Worm (Caenorhabditis elegans) whole organism, L2 larva: Measurements from ENCODE around the gene clc-5.
A peak's percentile ranks its signal among the peaks of the same experiment; 100 is the strongest.

Source experiments
- C34F6.9 ChIP-seq: fragments of 150-350 bp; optimal IDR thresholded peaks from 2 replicates; lab custom pipeline; 2014; ENCODE audit warnings: missing biosample characterization, missing genetic modification characterization
- F13H6.1 ChIP-seq: sonication (generic microtip); optimal IDR thresholded peaks from 2 replicates; lab custom pipeline; 2016; ENCODE audit warnings: missing genetic modification characterization, missing compliant biosample characterization
- R02D3.7 ChIP-seq: fragments of 150-350 bp; optimal IDR thresholded peaks from 2 replicates; lab custom pipeline; 2014; ENCODE audit warnings: missing biosample characterization, missing genetic modification characterization
- Y55F3AM.14 ChIP-seq: fragments of 200-800 bp; sonication (Bioruptor generic); optimal IDR thresholded peaks from 2 replicates; lab custom pipeline; 2018; ENCODE audit warnings: mild to moderate bottlenecking, missing genetic modification characterization, missing compliant biosample characterization
- ZK546.5 ChIP-seq: sonication (generic microtip); optimal IDR thresholded peaks from 2 replicates; lab custom pipeline; 2017; ENCODE audit warnings: missing biosample characterization, missing genetic modification characterization
- aly-2 ChIP-seq: fragments of 150-350 bp; optimal IDR thresholded peaks from 2 replicates; lab custom pipeline; 2014; ENCODE audit warnings: missing biosample characterization, missing genetic modification characterization
- blmp-1 ChIP-seq: sonication (generic microtip); optimal IDR thresholded peaks from 2 replicates; lab custom pipeline; 2017; ENCODE audit warnings: missing genetic modification characterization, mild to moderate bottlenecking, missing compliant biosample characterization, antibody characterized with exemption, moderate library complexity; ENCODE audit not compliant: insufficient read depth
- ceh-16 ChIP-seq: fragments of 150-350 bp; optimal IDR thresholded peaks from 2 replicates; lab custom pipeline; 2014; ENCODE audit warnings: missing biosample characterization, missing genetic modification characterization
- ceh-82 ChIP-seq: fragments of 150-350 bp; optimal IDR thresholded peaks from 2 replicates; lab custom pipeline; 2014; ENCODE audit warnings: missing biosample characterization, missing genetic modification characterization
- crh-2 ChIP-seq: sonication (generic microtip); optimal IDR thresholded peaks from 2 replicates; lab custom pipeline; 2017; ENCODE audit warnings: missing biosample characterization, missing genetic modification characterization
- dmd-4 ChIP-seq: sonication (generic microtip); optimal IDR thresholded peaks from 2 replicates; lab custom pipeline; 2017; ENCODE audit warnings: missing biosample characterization, missing genetic modification characterization
- egl-27 ChIP-seq: sonication (generic microtip); optimal IDR thresholded peaks from 3 replicates; lab custom pipeline; 2017; ENCODE audit warnings: missing biosample characterization, missing genetic modification reagents, missing genetic modification characterization
- elt-1 ChIP-seq: fragments of 150-350 bp; optimal IDR thresholded peaks from 2 replicates; lab custom pipeline; 2014; ENCODE audit warnings: missing biosample characterization, missing genetic modification characterization
- elt-3 ChIP-seq: sonication (generic microtip); optimal IDR thresholded peaks from 2 replicates; lab custom pipeline; 2017; ENCODE audit warnings: missing biosample characterization, missing genetic modification characterization
- fos-1 ChIP-seq: fragments of 150-350 bp; optimal IDR thresholded peaks from 2 replicates; lab custom pipeline; 2014; ENCODE audit warnings: missing biosample characterization, missing genetic modification characterization
- gmeb-1 ChIP-seq: fragments of 150-350 bp; optimal IDR thresholded peaks from 2 replicates; lab custom pipeline; 2014; ENCODE audit warnings: missing biosample characterization, missing genetic modification characterization
- lin-13 ChIP-seq: fragments of 150-350 bp; optimal IDR thresholded peaks from 2 replicates; lab custom pipeline; 2014; ENCODE audit warnings: missing biosample characterization, missing genetic modification reagents, missing genetic modification characterization
- mab-5 ChIP-seq: fragments of 150-350 bp; optimal IDR thresholded peaks from 2 replicates; lab custom pipeline; 2014; ENCODE audit warnings: missing biosample characterization, missing genetic modification characterization
- mbf-1 ChIP-seq: sonication (generic microtip); optimal IDR thresholded peaks from 2 replicates; lab custom pipeline; 2017; ENCODE audit warnings: missing biosample characterization, missing genetic modification characterization
- mdl-1 ChIP-seq, 2 experiments: fragments of 150-350 bp in 1 of 2; sonication (generic microtip) in 1 of 2; optimal IDR thresholded peaks; 2 replicates each; lab custom pipeline; 2017; ENCODE audit warnings: missing biosample characterization in 2 of 2, missing genetic modification characterization in 2 of 2
- nhr-11 ChIP-seq: fragments of 150-350 bp; optimal IDR thresholded peaks from 2 replicates; lab custom pipeline; 2014; ENCODE audit warnings: missing biosample characterization, missing genetic modification characterization
- nhr-12 ChIP-seq: fragments of 150-350 bp; optimal IDR thresholded peaks from 2 replicates; lab custom pipeline; 2014; ENCODE audit warnings: missing biosample characterization, missing genetic modification characterization
- nhr-129 ChIP-seq: fragments of 150-350 bp; optimal IDR thresholded peaks from 2 replicates; lab custom pipeline; 2014; ENCODE audit warnings: missing biosample characterization, missing genetic modification characterization
- nhr-21 ChIP-seq: fragments of 150-350 bp; optimal IDR thresholded peaks from 2 replicates; lab custom pipeline; 2014; ENCODE audit warnings: missing biosample characterization, missing genetic modification characterization
- nhr-23 ChIP-seq: fragments of 150-350 bp; optimal IDR thresholded peaks from 2 replicates; lab custom pipeline; 2014; ENCODE audit warnings: missing biosample characterization, missing genetic modification reagents, missing genetic modification characterization
- nhr-237 ChIP-seq: fragments of 150-350 bp; optimal IDR thresholded peaks from 2 replicates; lab custom pipeline; 2014; ENCODE audit warnings: missing biosample characterization, missing genetic modification characterization
- nhr-25 ChIP-seq: fragments of 150-350 bp; sonication (generic microtip); optimal IDR thresholded peaks from 3 replicates; lab custom pipeline; 2014; ENCODE audit warnings: missing biosample characterization, missing genetic modification characterization
- nhr-6 ChIP-seq: fragments of 150-350 bp; optimal IDR thresholded peaks from 2 replicates; lab custom pipeline; 2014; ENCODE audit warnings: missing biosample characterization, missing genetic modification characterization
- nhr-77 ChIP-seq: fragments of 150-350 bp; optimal IDR thresholded peaks from 2 replicates; lab custom pipeline; 2014; ENCODE audit warnings: missing biosample characterization, missing genetic modification characterization
- peb-1 ChIP-seq: fragments of 150-350 bp; optimal IDR thresholded peaks from 2 replicates; lab custom pipeline; 2014; ENCODE audit warnings: missing biosample characterization, missing genetic modification characterization
- sem-4 ChIP-seq: fragments of 150-350 bp; optimal IDR thresholded peaks from 2 replicates; lab custom pipeline; 2014; ENCODE audit warnings: missing biosample characterization, missing genetic modification reagents, missing genetic modification characterization
- sma-3 ChIP-seq: sonication (generic microtip); optimal IDR thresholded peaks from 2 replicates; lab custom pipeline; 2016; ENCODE audit warnings: missing genetic modification reagents, missing genetic modification characterization, missing compliant biosample characterization
- sma-9 ChIP-seq, 2 experiments: fragments of 150-350 bp in 1 of 2; sonication (generic microtip) in 1 of 2; optimal IDR thresholded peaks; 2 replicates each; lab custom pipeline; 2014 to 2016; ENCODE audit warnings: missing genetic modification characterization in 2 of 2, mild to moderate bottlenecking in 1 of 2, missing biosample characterization in 1 of 2, missing compliant biosample characterization in 1 of 2, missing genetic modification reagents in 1 of 2, moderate library complexity in 1 of 2
- unc-39 ChIP-seq: fragments of 150-350 bp; optimal IDR thresholded peaks from 2 replicates; lab custom pipeline; 2014; ENCODE audit warnings: missing biosample characterization, missing genetic modification characterization
- unc-55 ChIP-seq: fragments of 150-350 bp; sonication (generic microtip); optimal IDR thresholded peaks from 3 replicates; lab custom pipeline; 2014; ENCODE audit warnings: missing biosample characterization, missing genetic modification reagents, missing genetic modification characterization
- unc-62 ChIP-seq: fragments of 150-350 bp; optimal IDR thresholded peaks from 2 replicates; lab custom pipeline; 2014; ENCODE audit warnings: missing biosample characterization, missing genetic modification reagents, missing genetic modification characterization
- zag-1 ChIP-seq: fragments of 150-350 bp; optimal IDR thresholded peaks from 2 replicates; lab custom pipeline; 2014; ENCODE audit warnings: missing biosample characterization, missing genetic modification characterization
- ztf-1 ChIP-seq: fragments of 200-800 bp; sonication (Bioruptor generic); conservative IDR thresholded peaks from 2 replicates; pipeline ENCODE4 v1.3.6; 2022; ENCODE audit warnings: missing genetic modification characterization, missing compliant biosample characterization
- ztf-4 ChIP-seq: fragments of 150-350 bp; optimal IDR thresholded peaks from 2 replicates; lab custom pipeline; 2014; ENCODE audit warnings: missing biosample characterization, missing genetic modification characterization

Gene clc-5

DNA sequence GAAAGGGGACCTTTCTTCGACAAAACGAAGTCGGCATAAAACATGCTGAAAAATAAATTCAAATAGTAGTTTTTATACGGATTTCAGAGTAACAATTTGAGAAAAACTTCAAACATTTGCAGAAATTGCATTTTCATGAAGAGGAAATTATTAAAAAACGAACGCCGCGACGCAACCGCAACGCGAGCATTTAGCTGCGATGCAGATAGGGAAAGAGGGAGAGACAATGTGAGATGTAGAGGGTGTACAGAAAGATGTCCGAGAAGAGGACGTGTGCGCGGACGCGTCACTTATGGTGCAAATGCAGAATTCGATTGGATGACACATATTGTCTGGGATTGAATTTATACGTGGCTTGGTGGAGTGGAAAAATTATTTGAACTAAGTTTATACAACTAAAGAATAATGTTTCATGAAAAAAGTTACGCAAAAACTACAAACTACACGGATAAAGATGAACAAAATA lies 41.6 kb downstream of the clc-5 start, which contains the start of gene coh-1 (continued):
- TF ChIP-seq ztf-4 (tag; lab: Kevin White, UChicago) (peak; percentile 20), Y55F3AM.14 (GFP tag; lab: Kevin White, UChicago) (no peak), elt-1 (tag; lab: Kevin White, UChicago) (no peak)

DNA sequence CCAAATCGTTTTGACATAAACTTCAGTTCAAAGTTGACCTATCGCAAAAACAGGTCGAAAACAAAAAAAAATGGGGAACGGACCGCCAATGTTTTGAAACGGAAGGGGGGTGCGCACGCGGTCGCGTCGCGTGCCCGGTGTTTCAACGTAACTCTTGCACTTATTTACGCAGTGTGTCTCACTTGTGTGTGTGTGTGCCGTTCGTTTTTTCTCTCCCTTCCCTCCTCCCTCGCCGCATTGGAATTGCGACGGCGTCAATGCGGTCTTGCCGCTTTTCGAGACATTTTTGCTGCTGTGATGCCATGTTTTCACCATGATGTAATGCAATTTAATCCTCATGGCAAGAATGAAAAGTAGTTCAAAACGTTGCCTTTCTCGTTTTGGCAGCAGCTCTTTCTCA lies 45.1 kb downstream of the clc-5 start:
- no peak for TF ChIP-seq ZK546.5 (tag; lab: Kevin White, UChicago)
- no peak for TF ChIP-seq unc-39 (tag; lab: Kevin White, UChicago)
- no peak for TF ChIP-seq ztf-4 (tag; lab: Kevin White, UChicago)
- peak; percentile 10 for TF ChIP-seq nhr-25 (tag; lab: Kevin White, UChicago)
- no peak for TF ChIP-seq R02D3.7
- TF ChIP-seq mbf-1 (tag; lab: Kevin White, UChicago), result no peak
- TF ChIP-seq fos-1 (tag; lab: Kevin White, UChicago), result peak; percentile 45
- TF ChIP-seq crh-2, result peak; percentile 35
- TF ChIP-seq sma-9 (GFP tag; optimal IDR thresholded peaks at IDR 0.05; lab: Kevin White, UChicago), result no peak
- TF ChIP-seq sma-9 (tag; optimal IDR thresholded peaks at IDR 0.05; lab: Kevin White, UChicago), result no peak
- TF ChIP-seq blmp-1 (tag; lab: Kevin White, UChicago), result no peak
- no peak for TF ChIP-seq ceh-16 (tag; lab: Kevin White, UChicago)
- TF ChIP-seq zag-1 (tag; lab: Kevin White, UChicago), result peak; percentile 31
- TF ChIP-seq sem-4 (tag; lab: Kevin White, UChicago), result peak; percentile 41
- no peak for TF ChIP-seq peb-1 (tag; lab: Kevin White, UChicago)
- peak; percentile 21 for TF ChIP-seq nhr-129
- TF ChIP-seq sma-3 (GFP tag; lab: Kevin White, UChicago), result no peak
- TF ChIP-seq dmd-4 (tag; lab: Kevin White, UChicago), result no peak
- TF ChIP-seq nhr-77 (tag; lab: Kevin White, UChicago), result no peak
- peak; percentile 15 for TF ChIP-seq lin-13 (GFP tag; lab: Kevin White, UChicago)
- TF ChIP-seq egl-27 (tag; lab: Kevin White, UChicago), result no peak
- no peak for TF ChIP-seq gmeb-1 (tag; lab: Kevin White, UChicago)
- TF ChIP-seq mab-5 (tag; lab: Kevin White, UChicago), result no peak
- no peak for TF ChIP-seq nhr-12 (tag; lab: Kevin White, UChicago)
- TF ChIP-seq nhr-237, result no peak
- TF ChIP-seq C34F6.9, result peak; percentile 55
- no peak for TF ChIP-seq aly-2 (tag; lab: Kevin White, UChicago)
- TF ChIP-seq mdl-1 (tag; optimal IDR thresholded peaks at IDR 0.05; lab: Kevin White, UChicago), result no peak
- TF ChIP-seq F13H6.1, result peak; percentile 37
- no peak for TF ChIP-seq ceh-82 (tag; lab: Kevin White, UChicago)
- no peak for TF ChIP-seq nhr-11 (tag; lab: Kevin White, UChicago)
- no peak for TF ChIP-seq unc-62 (GFP tag; lab: Kevin White, UChicago)
- TF ChIP-seq unc-55 (GFP tag; lab: Kevin White, UChicago), result peak; percentile 63
- TF ChIP-seq elt-1 (tag; lab: Kevin White, UChicago), result no peak
- TF ChIP-seq nhr-6 (tag; lab: Kevin White, UChicago), result no peak

- no peak for TF ChIP-seq nhr-129
- no peak for TF ChIP-seq unc-39 (tag; lab: Kevin White, UChicago)
- TF ChIP-seq nhr-25 (tag; lab: Kevin White, UChicago), result no peak
These were observed 45.6 kb downstream of the clc-5 start, which contains the start of gene mek-1 for ce11 chrX:7478948-7479347. TSS of gene mek-1 (plus strand) at chrX:7479248.

DNA sequence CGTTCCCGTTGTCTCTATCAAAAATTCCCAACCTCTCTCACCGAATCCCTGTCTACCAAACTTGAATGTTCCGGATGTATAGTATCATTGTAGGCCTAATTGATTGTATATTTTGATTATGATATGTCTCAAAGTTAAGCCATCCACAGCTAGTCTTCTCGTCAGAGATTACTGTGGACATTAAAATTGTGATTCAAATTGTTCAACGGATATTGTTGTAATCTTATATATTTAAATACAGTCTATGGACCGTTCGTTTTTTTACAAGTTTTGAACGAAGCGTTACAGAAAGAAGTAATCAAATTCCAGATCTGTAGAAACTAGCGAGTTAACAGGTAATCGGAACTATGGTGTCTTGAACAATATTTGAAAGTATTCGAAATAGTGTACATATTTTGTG lies 47.4 kb downstream of the clc-5 start, which contains the start of gene F48E3.9:
Gene F48E3.9, plus strand, starts transcription at position 301 of the 400 bp plus-strand sequence.
- TF ChIP-seq nhr-11 (tag; lab: Kevin White, UChicago) (no peak), mbf-1 (tag; lab: Kevin White, UChicago) (no peak), dmd-4 (tag; lab: Kevin White, UChicago) (no peak), nhr-129 (no peak), ceh-16 (tag; lab: Kevin White, UChicago) (no peak), Y55F3AM.14 (GFP tag; lab: Kevin White, UChicago) (no peak), elt-1 (tag; lab: Kevin White, UChicago) (no peak), elt-3 (tag; lab: Kevin White, UChicago) (no peak), nhr-21 (no peak), nhr-23 (tag; lab: Kevin White, UChicago) (no peak), nhr-77 (tag; lab: Kevin White, UChicago) (no peak), C34F6.9 (no peak), mdl-1 (tag; optimal IDR thresholded peaks at IDR 0.05; lab: Kevin White, UChicago) (no peak), crh-2 (no peak), ztf-1 (GFP tag; lab: Robert Waterston, UW) (no peak)
